Fruit fly (Drosophila melanogaster) whole organism, embryonic: ENCODE data around the gene CG10674.

Experiments
- Atf-2 ChIP-seq: fragments of 200-800 bp; sonication (Bioruptor generic); optimal IDR thresholded peaks from 2 replicates; lab custom pipeline; 2016; ENCODE audit warnings: missing biosample characterization, missing genetic modification characterization
- C15 ChIP-seq: fragments of 200-800 bp; sonication (Bioruptor generic); IDR thresholded peaks from 3 replicates; pipeline ENCODE4 v1.3.6; 2022; ENCODE audit warnings: missing biosample characterization, missing genetic modification characterization
- CG10565 ChIP-seq: fragments of 200-800 bp; sonication (Bioruptor generic); optimal IDR thresholded peaks from 3 replicates; lab custom pipeline; 2016; ENCODE audit warnings: missing biosample characterization, mild to moderate bottlenecking, missing genetic modification characterization
- CG10654 ChIP-seq: fragments of 200-800 bp; sonication (Bioruptor generic); optimal IDR thresholded peaks from 2 replicates; lab custom pipeline; 2016; ENCODE audit warnings: missing biosample characterization, missing genetic modification characterization
- CG11398 ChIP-seq: fragments of 200-800 bp; sonication (Bioruptor generic); optimal IDR thresholded peaks from 2 replicates; lab custom pipeline; 2016; ENCODE audit warnings: missing biosample characterization, missing genetic modification characterization
- CG12391 ChIP-seq: fragments of 200-800 bp; sonication (Bioruptor generic); optimal IDR thresholded peaks from 3 replicates; lab custom pipeline; 2018; ENCODE audit warnings: missing biosample characterization, mild to moderate bottlenecking, missing genetic modification characterization, moderate library complexity
- CG13424 ChIP-seq: fragments of 200-800 bp; sonication (Bioruptor generic); optimal IDR thresholded peaks from 2 replicates; lab custom pipeline; 2019; ENCODE audit warnings: missing biosample characterization, mild to moderate bottlenecking, missing genetic modification characterization, moderate library complexity
- CG13624 ChIP-seq: fragments of 200-800 bp; sonication (Bioruptor generic); optimal IDR thresholded peaks from 2 replicates; lab custom pipeline; 2016; ENCODE audit warnings: missing biosample characterization, missing genetic modification characterization
- CG14014 ChIP-seq: fragments of 200-800 bp; sonication (Bioruptor generic); IDR thresholded peaks from 2 replicates; pipeline ENCODE4 v1.3.6; 2022; ENCODE audit warnings: missing biosample characterization, missing genetic modification characterization
- CG15073 ChIP-seq: fragments of 200-800 bp; sonication (Bioruptor generic); optimal IDR thresholded peaks from 2 replicates; lab custom pipeline; 2016; ENCODE audit warnings: missing biosample characterization, missing genetic modification characterization
- CG15269 ChIP-seq: fragments of 200-800 bp; sonication (Bioruptor generic); optimal IDR thresholded peaks from 2 replicates; lab custom pipeline; 2018; ENCODE audit warnings: missing biosample characterization, mild to moderate bottlenecking, missing genetic modification characterization, moderate library complexity
- CG15601 ChIP-seq: fragments of 200-800 bp; sonication (Bioruptor generic); optimal IDR thresholded peaks from 3 replicates; lab custom pipeline; 2019; ENCODE audit warnings: missing biosample characterization, mild to moderate bottlenecking, missing genetic modification characterization, moderate library complexity
- CG17359 ChIP-seq: fragments of 200-800 bp; sonication (Bioruptor generic); optimal IDR thresholded peaks from 3 replicates; lab custom pipeline; 2018; ENCODE audit warnings: missing biosample characterization, mild to moderate bottlenecking, missing genetic modification characterization, moderate library complexity
- CG17802 ChIP-seq: fragments of 200-800 bp; sonication (Bioruptor generic); optimal IDR thresholded peaks from 2 replicates; lab custom pipeline; 2018; ENCODE audit warnings: missing biosample characterization, mild to moderate bottlenecking, missing genetic modification characterization, moderate library complexity
- CG18011 ChIP-seq: fragments of 200-800 bp; sonication (Bioruptor generic); optimal IDR thresholded peaks from 2 replicates; lab custom pipeline; 2017; ENCODE audit warnings: missing biosample characterization, missing genetic modification characterization, mild to moderate bottlenecking, moderate library complexity, missing genotype
- CG30020 ChIP-seq: fragments of 200-800 bp; optimal IDR thresholded peaks from 2 replicates; lab custom pipeline; 2019; ENCODE audit warnings: missing biosample characterization, mild to moderate bottlenecking, missing genetic modification characterization, moderate library complexity
- CG30431 ChIP-seq: fragments of 200-800 bp; sonication (Bioruptor generic); optimal IDR thresholded peaks from 2 replicates; lab custom pipeline; 2017; ENCODE audit warnings: missing biosample characterization, missing genetic modification characterization
- CG3065 ChIP-seq: fragments of 200-800 bp; sonication (Bioruptor generic); optimal IDR thresholded peaks from 2 replicates; lab custom pipeline; 2016; ENCODE audit warnings: missing biosample characterization, missing genetic modification characterization
- CG31441 ChIP-seq: fragments of 200-800 bp; sonication (Bioruptor generic); IDR thresholded peaks from 2 replicates; pipeline ENCODE4 v1.3.6; 2022; ENCODE audit warnings: missing biosample characterization, missing genetic modification characterization
- CG34224 ChIP-seq: fragments of 200-800 bp; sonication (Bioruptor generic); IDR thresholded peaks from 3 replicates; pipeline ENCODE4 v1.3.6; 2022; ENCODE audit warnings: missing biosample characterization, missing genetic modification characterization; ENCODE audit not compliant: partially characterized antibody
- CG34422 ChIP-seq: fragments of 200-800 bp; sonication (Bioruptor generic); IDR thresholded peaks from 3 replicates; pipeline ENCODE4 v1.3.6; 2022; ENCODE audit warnings: missing biosample characterization, missing genetic modification characterization
- CG4360 ChIP-seq: fragments of 200-800 bp; sonication (Bioruptor generic); IDR thresholded peaks from 2 replicates; pipeline ENCODE4 v1.3.6; 2022; ENCODE audit warnings: missing biosample characterization, missing genetic modification characterization
- CG4707 ChIP-seq: fragments of 200-800 bp; sonication (Bioruptor generic); optimal IDR thresholded peaks from 2 replicates; lab custom pipeline; 2018; ENCODE audit warnings: missing biosample characterization, mild to moderate bottlenecking, missing genetic modification characterization, moderate library complexity
- CG7987 ChIP-seq: fragments of 200-800 bp; sonication (Bioruptor generic); optimal IDR thresholded peaks from 2 replicates; lab custom pipeline; 2018; ENCODE audit warnings: missing biosample characterization, mild to moderate bottlenecking, missing genetic modification characterization, moderate library complexity
- CG9727 ChIP-seq: fragments of 200-800 bp; sonication (Bioruptor generic); optimal IDR thresholded peaks from 3 replicates; lab custom pipeline; 2017; ENCODE audit warnings: missing biosample characterization, mild to moderate bottlenecking, missing genetic modification characterization
- Camta ChIP-seq: fragments of 200-800 bp; sonication (Bioruptor generic); optimal IDR thresholded peaks from 2 replicates; lab custom pipeline; 2016; ENCODE audit warnings: missing biosample characterization, missing genetic modification characterization
- HLH54F ChIP-seq: fragments of 200-800 bp; sonication (Bioruptor generic); optimal IDR thresholded peaks from 3 replicates; lab custom pipeline; 2016; ENCODE audit warnings: missing biosample characterization, missing genetic modification characterization
- Mes4 ChIP-seq: fragments of 200-800 bp; sonication (Bioruptor generic); optimal IDR thresholded peaks from 2 replicates; lab custom pipeline; 2016; ENCODE audit warnings: missing biosample characterization, missing genetic modification characterization
- Mrtf ChIP-seq: fragments of 200-800 bp; sonication (Bioruptor generic); IDR thresholded peaks from 3 replicates; pipeline ENCODE4 v1.3.6; 2022; ENCODE audit warnings: missing biosample characterization, missing genetic modification characterization
- bbx ChIP-seq: fragments of 200-800 bp; sonication (Bioruptor generic); IDR thresholded peaks from 2 replicates; pipeline ENCODE4 v1.3.6; 2022; ENCODE audit warnings: missing biosample characterization, missing genetic modification characterization; ENCODE audit not compliant: partially characterized antibody
- bowl ChIP-seq: fragments of 200-800 bp; sonication (Bioruptor generic); IDR thresholded peaks from 2 replicates; pipeline ENCODE4 v1.3.6; 2022; ENCODE audit warnings: missing biosample characterization, missing genetic modification characterization
- ci ChIP-seq: fragments of 200-800 bp; sonication (Bioruptor generic); IDR thresholded peaks from 3 replicates; pipeline ENCODE4 v1.3.6; 2022; ENCODE audit warnings: missing biosample characterization, missing genetic modification characterization
- crol ChIP-seq: fragments of 200-800 bp; sonication (Bioruptor generic); IDR thresholded peaks from 2 replicates; pipeline ENCODE4 v1.3.6; 2022; ENCODE audit warnings: missing biosample characterization, missing genetic modification characterization
- danr ChIP-seq: fragments of 200-800 bp; sonication (Bioruptor generic); IDR thresholded peaks from 2 replicates; pipeline ENCODE4 v1.3.6; 2022; ENCODE audit warnings: missing biosample characterization, missing genetic modification characterization
- dm ChIP-seq: fragments of 200-800 bp; sonication (Bioruptor generic); optimal IDR thresholded peaks from 3 replicates; lab custom pipeline; 2016; ENCODE audit warnings: missing biosample characterization, missing genetic modification characterization
- dmrt11E ChIP-seq: fragments of 200-800 bp; sonication (Bioruptor generic); optimal IDR thresholded peaks from 3 replicates; lab custom pipeline; 2018; ENCODE audit warnings: missing biosample characterization, mild to moderate bottlenecking, missing genetic modification characterization, moderate library complexity
- ems ChIP-seq: fragments of 200-800 bp; sonication (Bioruptor generic); optimal IDR thresholded peaks from 3 replicates; lab custom pipeline; 2016; ENCODE audit warnings: missing biosample characterization, missing genetic modification characterization
- eve ChIP-seq, 2 experiments: fragments of >200 bp; optimal IDR thresholded peaks; 2 replicates each; lab custom pipeline; 2017; ENCODE audit warnings: missing biosample characterization in 2 of 2, missing genetic modification characterization in 2 of 2
- grau ChIP-seq: fragments of 200-800 bp; optimal IDR thresholded peaks from 3 replicates; lab custom pipeline; 2019; ENCODE audit warnings: missing biosample characterization, mild to moderate bottlenecking, missing genetic modification characterization, moderate library complexity
- grn ChIP-seq: fragments of 200-800 bp; sonication (Bioruptor generic); optimal IDR thresholded peaks from 3 replicates; lab custom pipeline; 2017; ENCODE audit warnings: missing biosample characterization, missing genetic modification characterization
- inv ChIP-seq: fragments of 200-800 bp; sonication (Bioruptor generic); IDR thresholded peaks from 2 replicates; pipeline ENCODE4 v1.3.6; 2022; ENCODE audit warnings: missing biosample characterization, missing genetic modification characterization; ENCODE audit not compliant: partially characterized antibody
- mirr ChIP-seq: fragments of 200-800 bp; sonication (Bioruptor generic); optimal IDR thresholded peaks from 3 replicates; lab custom pipeline; 2018; ENCODE audit warnings: missing biosample characterization, mild to moderate bottlenecking, missing genetic modification characterization
- nmo ChIP-seq: fragments of 200-800 bp; sonication (Bioruptor generic); optimal IDR thresholded peaks from 2 replicates; lab custom pipeline; 2018; ENCODE audit warnings: missing biosample characterization, mild to moderate bottlenecking, missing genetic modification characterization, moderate library complexity
- pros ChIP-seq: fragments of 200-800 bp; sonication (Bioruptor generic); optimal IDR thresholded peaks from 3 replicates; lab custom pipeline; 2019; ENCODE audit warnings: missing biosample characterization, mild to moderate bottlenecking, missing genetic modification characterization, moderate library complexity
- run ChIP-seq: fragments of 200-800 bp; sonication (Bioruptor generic); optimal IDR thresholded peaks from 3 replicates; lab custom pipeline; 2018; ENCODE audit warnings: missing biosample characterization, mild to moderate bottlenecking, missing genetic modification characterization
- scrt ChIP-seq: fragments of 200-800 bp; sonication (Bioruptor generic); optimal IDR thresholded peaks from 2 replicates; lab custom pipeline; 2018; ENCODE audit warnings: missing biosample characterization, mild to moderate bottlenecking, missing genetic modification characterization, moderate library complexity
- slp2 ChIP-seq: fragments of 200-800 bp; sonication (Bioruptor generic); optimal IDR thresholded peaks from 2 replicates; lab custom pipeline; 2016; ENCODE audit warnings: missing biosample characterization, missing genetic modification characterization
- tgo ChIP-seq: fragments of 200-800 bp; sonication (Bioruptor generic); IDR thresholded peaks from 3 replicates; pipeline ENCODE4 v1.3.6; 2022; ENCODE audit warnings: missing biosample characterization, missing genetic modification characterization
- vfl ChIP-seq: fragments of 200-800 bp; sonication (Bioruptor generic); optimal IDR thresholded peaks from 2 replicates; lab custom pipeline; 2016; ENCODE audit warnings: missing biosample characterization, missing genetic modification characterization

CG10674 gene

DNA sequence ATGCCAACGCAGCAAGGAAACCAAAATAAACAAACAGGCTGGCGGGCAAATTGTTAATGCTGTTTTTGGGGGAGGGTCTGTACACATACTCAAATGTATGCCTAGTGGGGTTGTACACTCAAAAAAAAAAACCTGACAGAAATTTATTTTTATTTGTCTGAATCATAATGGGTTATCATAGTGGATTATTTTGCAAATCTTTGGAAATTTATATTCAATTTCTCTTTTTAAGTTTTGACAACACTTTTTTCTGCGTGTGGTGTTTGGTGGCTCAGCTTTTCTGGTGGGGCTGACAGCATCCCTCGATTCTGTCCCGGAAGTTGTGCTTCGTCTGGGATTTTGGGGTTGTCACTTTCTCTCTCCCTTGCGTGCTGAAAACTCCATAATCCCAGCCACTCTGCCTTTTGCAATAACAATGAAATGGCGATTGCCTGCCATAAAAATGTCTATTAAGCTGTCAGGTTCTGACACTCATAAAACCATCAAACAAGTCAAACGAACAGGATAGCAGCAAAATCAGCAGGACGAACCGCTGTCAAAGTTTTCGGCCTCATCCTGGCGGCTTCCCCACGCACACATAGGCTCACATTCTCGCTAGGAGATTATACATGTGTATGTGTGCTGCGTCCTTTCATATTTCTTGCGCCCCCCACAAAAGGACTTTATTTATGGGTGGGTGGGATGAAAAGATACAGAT, 19.0 kb upstream of the CG10674 start (continued):
- TF ChIP-seq bowl (GFP tag; lab: Robert Waterston, UW) (0 out of 2 replicates have a peak, but pooled peaks have one; percentile 21), CG4707 (GFP tag; lab: Kevin White, UChicago) (peak; percentile 20), dmrt11E (peak; percentile 20), CG10565 (GFP tag; lab: Kevin White, UChicago) (no peak), CG34422 (GFP tag; lab: Robert Waterston, UW) (no peak; the same call in 2 of the 3 replicates), CG13424 (tag; lab: Kevin White, UChicago) (peak; percentile 77), CG17802 (tag; lab: Kevin White, UChicago) (peak; percentile 32), CG17359 (tag; lab: Kevin White, UChicago) (peak; percentile 83), tgo (GFP tag; lab: Robert Waterston, UW) (peak; percentile 88), CG31441 (GFP tag; lab: Robert Waterston, UW) (no peak; the same call in none of the 2 replicates), CG10654 (peak; percentile 51), Camta (GFP tag; lab: Kevin White, UChicago) (peak; percentile 67), danr (GFP tag; lab: Robert Waterston, UW) (0 out of 2 replicates have a peak, but pooled peaks have one; percentile 28), bbx (GFP tag; lab: Robert Waterston, UW) (no peak), CG15073 (no peak), grau (tag; lab: Kevin White, UChicago) (peak; percentile 59), ci (GFP tag; lab: Robert Waterston, UW) (no peak), nmo (GFP tag; lab: Kevin White, UChicago) (peak; percentile 51), ems (GFP tag; lab: Kevin White, UChicago) (peak; percentile 20), Mes4 (GFP tag; lab: Kevin White, UChicago) (peak; percentile 30), vfl (GFP tag; lab: Kevin White, UChicago) (peak; percentile 44), dm (GFP tag; lab: Kevin White, UChicago) (no peak), Mrtf (no peak; the same call in 2 of the 3 replicates), CG30020 (tag; lab: Kevin White, UChicago) (no peak), run (tag; lab: Kevin White, UChicago) (peak; percentile 41), inv (GFP tag; lab: Robert Waterston, UW) (no peak), mirr (GFP tag; lab: Kevin White, UChicago) (peak; percentile 20), slp2 (GFP tag; lab: Kevin White, UChicago) (peak; percentile 46), CG18011 (GFP tag; lab: Kevin White, UChicago) (peak; percentile 49), CG3065 (GFP tag; lab: Kevin White, UChicago) (no peak), Atf-2 (GFP tag; lab: Kevin White, UChicago) (peak; percentile 51), CG30431 (peak; percentile 20), grn (GFP tag; lab: Kevin White, UChicago) (peak; percentile 13), CG15601 (peak; percentile 34), crol (GFP tag; lab: Robert Waterston, UW) (no peak), scrt (GFP tag; lab: Kevin White, UChicago) (peak; percentile 76), CG9727 (GFP tag; lab: Kevin White, UChicago) (peak; percentile 70), CG34224 (GFP tag; lab: Robert Waterston, UW) (no peak), eve (GFP tag; optimal IDR thresholded peaks at IDR 0.05; lab: Kevin White, UChicago) (no peak), CG12391 (tag; lab: Kevin White, UChicago) (peak; percentile 75), pros (GFP tag; lab: Kevin White, UChicago) (no peak), CG11398 (peak; percentile 38), CG15269 (tag; lab: Kevin White, UChicago) (peak; percentile 79), CG14014 (GFP tag; lab: Robert Waterston, UW) (peak; percentile 83), CG13624 (GFP tag; lab: Kevin White, UChicago) (peak; percentile 83), HLH54F (GFP tag; lab: Kevin White, UChicago) (peak; percentile 59), CG7987 (GFP tag; lab: Kevin White, UChicago) (no peak), C15 (GFP tag; lab: Robert Waterston, UW) (peak; percentile 52; the same call in 1 of the 3 replicates), CG4360 (GFP tag; lab: Robert Waterston, UW) (peak; percentile 44; the same call in 1 of the 2 replicates)
